Fruit fly (Drosophila melanogaster): ENCODE measurements around the gene CG6678.
A peak's percentile ranks its signal among the peaks of the same experiment; 100 is the strongest.

CG6678 gene

dm6 chr3R:21874982-21875466 lies 11.8 kb upstream of the CG6678 start, which contains the start of gene CG6656 (continued):
- TF ChIP-seq CG8944 (GFP tag; optimal IDR thresholded peaks at IDR 0.05), result no peak
- TF ChIP-seq slbo (GFP tag; IDR thresholded peaks at IDR 0.05), result peak; percentile 24; the same call in 1 of the 2 replicates
- no peak for TF ChIP-seq tll (GFP tag; optimal IDR thresholded peaks at IDR 0.05)
- no peak for TF ChIP-seq Ets97D (GFP tag; optimal IDR thresholded peaks at IDR 0.05)
- TF ChIP-seq CG4360 (GFP tag; IDR thresholded peaks at IDR 0.05), result no peak
- TF ChIP-seq run (tag; optimal IDR thresholded peaks at IDR 0.05), result no peak
- no peak for TF ChIP-seq CG15479 (GFP tag; optimal IDR thresholded peaks at IDR 0.05)
- TF ChIP-seq CG12299 (tag; optimal IDR thresholded peaks at IDR 0.05), result no peak
- no peak for TF ChIP-seq mirr (GFP tag; optimal IDR thresholded peaks at IDR 0.05)
- TF ChIP-seq CG15601 (tag; optimal IDR thresholded peaks at IDR 0.05), result no peak
- TF ChIP-seq vfl (GFP tag; optimal IDR thresholded peaks at IDR 0.05), result no peak
- no peak for TF ChIP-seq CG4707 (GFP tag; optimal IDR thresholded peaks at IDR 0.05)
- no peak for TF ChIP-seq tx (GFP tag; optimal IDR thresholded peaks at IDR 0.05)
- TF ChIP-seq CG15011 (GFP tag; optimal IDR thresholded peaks at IDR 0.05), result no peak
- TF ChIP-seq row (GFP tag; IDR thresholded peaks at IDR 0.05), result peak; percentile 39; the same call in 2 of the 3 replicates
- TF ChIP-seq psq (GFP tag; optimal IDR thresholded peaks at IDR 0.05), result no peak
- no peak for TF ChIP-seq slp2 (GFP tag; optimal IDR thresholded peaks at IDR 0.05)
- no peak for TF ChIP-seq mam (GFP tag; optimal IDR thresholded peaks at IDR 0.05)
- no peak for TF ChIP-seq CG11504 (tag; optimal IDR thresholded peaks at IDR 0.05)
- peak; percentile 90 for TF ChIP-seq rib (GFP tag; IDR thresholded peaks at IDR 0.05)
- TF ChIP-seq CG32772 (GFP tag; IDR thresholded peaks at IDR 0.05), result no peak
- no peak for TF ChIP-seq CG8765 (GFP tag; IDR thresholded peaks at IDR 0.05)
- TF ChIP-seq br (optimal IDR thresholded peaks at IDR 0.05), result no peak
- TF ChIP-seq CG11560 (tag; IDR thresholded peaks at IDR 0.05), result no peak
- no peak for TF ChIP-seq CG2129 (GFP tag; IDR thresholded peaks at IDR 0.05; ENCODE audit: partially characterized antibody)
- TF ChIP-seq CG34224 (GFP tag; IDR thresholded peaks at IDR 0.05; ENCODE audit: partially characterized antibody), result peak; percentile 25; the same call in 1 of the 3 replicates
- no peak for TF ChIP-seq NC2β (GFP tag; optimal IDR thresholded peaks at IDR 0.05)
- TF ChIP-seq CG17829 (tag; optimal IDR thresholded peaks at IDR 0.05), result peak; percentile 14
- TF ChIP-seq Mrtf (GFP tag; IDR thresholded peaks at IDR 0.05), result no peak
- no peak for TF ChIP-seq Doc3 (GFP tag; IDR thresholded peaks at IDR 0.05; ENCODE audit: partially characterized antibody)
- TF ChIP-seq CG5953 (GFP tag; IDR thresholded peaks at IDR 0.05), result peak; percentile 7; the same call in 1 of the 2 replicates
- no peak for TF ChIP-seq CG4424 (GFP tag; optimal IDR thresholded peaks at IDR 0.05)
- peak; percentile 8 for TF ChIP-seq MTF-1 (GFP tag; optimal IDR thresholded peaks at IDR 0.05; ENCODE audit: borderline replicate concordance)
- TF ChIP-seq Atf3 (GFP tag; optimal IDR thresholded peaks at IDR 0.05), result no peak
- no peak for TF ChIP-seq pho (GFP tag; optimal IDR thresholded peaks at IDR 0.05)
- TF ChIP-seq CG43689 (GFP tag; IDR thresholded peaks at IDR 0.05), result no peak
- no peak for TF ChIP-seq dm (GFP tag; optimal IDR thresholded peaks at IDR 0.05)
- no peak for TF ChIP-seq CkIIα-i1 (GFP tag; IDR thresholded peaks at IDR 0.05)
- TF ChIP-seq toy (GFP tag; IDR thresholded peaks at IDR 0.05), result no peak
- no peak for TF ChIP-seq CG1647 (GFP tag; optimal IDR thresholded peaks at IDR 0.05)
- TF ChIP-seq cg (GFP tag; optimal IDR thresholded peaks at IDR 0.05), result no peak
- no peak for TF ChIP-seq phol (tag; optimal IDR thresholded peaks at IDR 0.05)
- TF ChIP-seq schlank (tag; optimal IDR thresholded peaks at IDR 0.05), result no peak
- TF ChIP-seq so (GFP tag; IDR thresholded peaks at IDR 0.05), result no peak
- TF ChIP-seq zfh2 (GFP tag; optimal IDR thresholded peaks at IDR 0.05), result no peak
- TF ChIP-seq onecut (GFP tag; IDR thresholded peaks at IDR 0.05), result no peak
- TF ChIP-seq D19A (tag; optimal IDR thresholded peaks at IDR 0.05), result peak; percentile 34
- no peak for TF ChIP-seq pfk (GFP tag; optimal IDR thresholded peaks at IDR 0.05)
- TF ChIP-seq CG3163 (GFP tag; optimal IDR thresholded peaks at IDR 0.05), result no peak
- no peak for TF ChIP-seq pnt (GFP tag; optimal IDR thresholded peaks at IDR 0.05)
- no peak for TF ChIP-seq pan (optimal IDR thresholded peaks at IDR 0.05)
- peak in 1 of 2 experiments; percentile 24 for TF ChIP-seq pan (GFP tag; optimal IDR thresholded peaks at IDR 0.05 in 1 of 2, IDR thresholded peaks at IDR 0.05 in 1 of 2)
